Fruit fly (Drosophila melanogaster) whole organism, adult: Measurements from ENCODE around the gene CG10338.

Experiments
- CG11617 ChIP-seq: fragments of 200-800 bp; sonication (Bioruptor generic); optimal IDR thresholded peaks from 2 replicates; lab custom pipeline; 2017; ENCODE audit warnings: mild to moderate bottlenecking, missing biosample characterization, missing genetic modification reagents, missing genetic modification characterization
- CG12768 ChIP-seq: fragments of 200-800 bp; sonication (Bioruptor generic); optimal IDR thresholded peaks from 2 replicates; lab custom pipeline; 2017; ENCODE audit warnings: missing biosample characterization, missing genetic modification characterization, mild to moderate bottlenecking, moderate library complexity, missing genetic modification reagents
- CG14711 ChIP-seq: fragments of 200-800 bp; sonication (Bioruptor generic); optimal IDR thresholded peaks from 2 replicates; lab custom pipeline; 2018; ENCODE audit warnings: missing biosample characterization, mild to moderate bottlenecking, missing genetic modification characterization, moderate library complexity
- CG33017 ChIP-seq: fragments of 200-800 bp; sonication (Bioruptor generic); optimal IDR thresholded peaks from 2 replicates; lab custom pipeline; 2018; ENCODE audit warnings: missing biosample characterization, mild to moderate bottlenecking, missing genetic modification characterization, moderate library complexity
- Clk ChIP-seq: fragments of 200-800 bp; sonication (Bioruptor generic); optimal IDR thresholded peaks from 2 replicates; lab custom pipeline; 2017; ENCODE audit warnings: missing biosample characterization, missing genetic modification characterization
- Hr96 ChIP-seq: fragments of 200-800 bp; sonication (Bioruptor generic); optimal IDR thresholded peaks from 2 replicates; lab custom pipeline; 2016; ENCODE audit warnings: missing biosample characterization, missing genetic modification characterization
- kay ChIP-seq: fragments of 200-800 bp; sonication (Bioruptor generic); peaks from one replicate; lab custom pipeline; 2016; ENCODE audit warnings: missing biosample characterization, missing genetic modification characterization, borderline replicate concordance
- ovo ChIP-seq: fragments of 200-800 bp; sonication (Bioruptor generic); optimal IDR thresholded peaks from 2 replicates; lab custom pipeline; 2016; ENCODE audit warnings: missing biosample characterization, missing genetic modification characterization
- toe ChIP-seq: fragments of 200-800 bp; sonication (Bioruptor generic); optimal IDR thresholded peaks from 2 replicates; lab custom pipeline; 2016; ENCODE audit warnings: missing biosample characterization, missing genetic modification characterization

dm6 chr2L:18689376-18689775, 6.1 kb upstream of the CG10338 start, which contains the start of gene CG10336:
- TF ChIP-seq kay (peak; percentile 84), CG14711 (tag; lab: Kevin White, UChicago) (peak; percentile 36), Hr96 (GFP tag; lab: Kevin White, UChicago) (no peak), ovo (no peak), toe (no peak), CG33017 (no peak), CG12768 (GFP tag; lab: Kevin White, UChicago) (no peak), CG11617 (no peak), Clk (GFP tag; lab: Kevin White, UChicago) (no peak)
